Worm (Caenorhabditis elegans) whole organism, late embryonic: ENCODE data around the gene F23B12.7.

ENCODE experiments used
- fkh-10 ChIP-seq: fragments of 150-350 bp; optimal IDR thresholded peaks from 2 replicates; lab custom pipeline; 2014; ENCODE audit warnings: missing biosample characterization, missing genetic modification reagents, missing genetic modification characterization
- hlh-13 ChIP-seq: fragments of 200-800 bp; sonication (Bioruptor generic); optimal IDR thresholded peaks from 2 replicates; lab custom pipeline; 2018; ENCODE audit warnings: mild to moderate bottlenecking, missing genetic modification characterization, missing compliant biosample characterization
- pqm-1 ChIP-seq: sonication (generic microtip); optimal IDR thresholded peaks from 2 replicates; lab custom pipeline; 2016; ENCODE audit warnings: missing genetic modification characterization, missing compliant biosample characterization
- ref-2 ChIP-seq: sonication (generic microtip); optimal IDR thresholded peaks from 2 replicates; lab custom pipeline; 2016; ENCODE audit warnings: missing genetic modification characterization, missing compliant biosample characterization

DNA sequence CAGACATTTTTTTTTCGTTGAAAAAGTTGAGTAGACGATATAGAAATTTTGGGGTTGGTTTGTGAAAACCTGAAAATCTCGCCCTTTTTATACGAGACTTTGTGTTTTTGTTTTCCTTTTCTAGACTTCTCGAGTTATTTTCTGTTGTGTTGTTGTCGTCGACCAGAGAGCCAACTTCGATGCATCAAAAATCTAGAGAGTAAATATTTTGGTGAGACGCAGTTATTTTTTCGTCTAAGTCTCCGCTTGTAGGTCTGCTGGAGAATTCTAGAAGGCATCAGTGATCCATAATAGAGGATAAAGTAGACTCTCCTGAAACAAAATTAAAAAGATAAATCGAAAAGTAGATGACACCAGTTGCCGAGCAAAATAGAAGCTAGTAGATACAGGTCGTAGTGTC lies 14.9 kb downstream of the F23B12.7 start, which contains the start of gene F08H9.4:
- TF ChIP-seq ref-2 (tag; lab: Kevin White, UChicago) (no peak), pqm-1 (tag; lab: Kevin White, UChicago) (no peak), fkh-10 (GFP tag; lab: Kevin White, UChicago) (no peak), hlh-13 (GFP tag; lab: Kevin White, UChicago) (no peak)
